Worm (Caenorhabditis elegans): Measurements from ENCODE around the gene C07C7.3.

DNA sequence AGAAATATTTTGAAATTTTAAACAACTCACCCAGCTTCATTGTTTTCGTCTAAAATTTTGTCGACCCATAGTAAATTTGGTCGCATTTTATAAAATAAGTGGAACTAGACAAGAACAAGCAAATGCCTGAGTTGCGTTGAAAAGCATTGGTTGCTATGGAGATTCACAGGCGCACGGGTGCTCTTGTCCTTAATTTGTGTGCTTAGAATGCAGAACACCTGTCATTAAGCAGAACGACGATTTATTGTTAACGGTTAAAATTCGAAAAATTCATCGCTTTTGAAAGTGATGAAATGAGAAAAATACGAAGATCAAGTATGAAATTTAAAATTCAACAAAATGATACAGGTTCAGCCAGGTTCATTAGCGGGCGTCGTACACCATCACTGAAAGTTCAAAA is 19.7 kb upstream of the C07C7.3 start, which contains the start of gene daf-10:
- TF ChIP-seq lag-1 (GFP tag; IDR thresholded peaks at IDR 0.05) (no peak), mel-28 (tag; optimal IDR thresholded peaks at IDR 0.05; ENCODE audit: borderline replicate concordance) (no peak)

Measured in whole organism, young adult.